Fruit fly (Drosophila melanogaster) whole organism, embryonic: ENCODE results near the gene cni.
A peak's percentile ranks its signal among the peaks of the same experiment; 100 is the strongest.

Source experiments
- ATbp ChIP-seq: fragments of 200-800 bp; sonication (Bioruptor generic); optimal IDR thresholded peaks from 2 replicates; lab custom pipeline; 2017; ENCODE audit warnings: missing biosample characterization, mild to moderate bottlenecking, missing genetic modification characterization, missing genetic modification reagents
- Atf3 ChIP-seq: fragments of 200-800 bp; sonication (Bioruptor generic); optimal IDR thresholded peaks from 3 replicates; lab custom pipeline; 2016; ENCODE audit warnings: missing biosample characterization, missing genetic modification characterization
- CG12155 ChIP-seq: fragments of 200-800 bp; sonication (Bioruptor generic); optimal IDR thresholded peaks from 3 replicates; lab custom pipeline; 2016; ENCODE audit warnings: missing biosample characterization, missing genetic modification characterization
- CG12659 ChIP-seq: fragments of 200-800 bp; sonication (Bioruptor generic); optimal IDR thresholded peaks from 3 replicates; lab custom pipeline; 2017; ENCODE audit warnings: mild to moderate bottlenecking, missing biosample characterization, missing genetic modification reagents, missing genetic modification characterization
- CG12769 ChIP-seq: fragments of 200-800 bp; sonication (Bioruptor generic); optimal IDR thresholded peaks from 2 replicates; lab custom pipeline; 2019; ENCODE audit warnings: missing biosample characterization, mild to moderate bottlenecking, missing genetic modification characterization, moderate library complexity
- CG13424 ChIP-seq: fragments of 200-800 bp; sonication (Bioruptor generic); optimal IDR thresholded peaks from 2 replicates; lab custom pipeline; 2019; ENCODE audit warnings: missing biosample characterization, mild to moderate bottlenecking, missing genetic modification characterization, moderate library complexity
- CG13624 ChIP-seq: fragments of 200-800 bp; sonication (Bioruptor generic); optimal IDR thresholded peaks from 2 replicates; lab custom pipeline; 2016; ENCODE audit warnings: missing biosample characterization, missing genetic modification characterization
- CG15073 ChIP-seq: fragments of 200-800 bp; sonication (Bioruptor generic); optimal IDR thresholded peaks from 2 replicates; lab custom pipeline; 2016; ENCODE audit warnings: missing biosample characterization, missing genetic modification characterization
- CG15269 ChIP-seq: fragments of 200-800 bp; sonication (Bioruptor generic); optimal IDR thresholded peaks from 2 replicates; lab custom pipeline; 2018; ENCODE audit warnings: missing biosample characterization, mild to moderate bottlenecking, missing genetic modification characterization, moderate library complexity
- CG15601 ChIP-seq: fragments of 200-800 bp; sonication (Bioruptor generic); optimal IDR thresholded peaks from 3 replicates; lab custom pipeline; 2019; ENCODE audit warnings: missing biosample characterization, mild to moderate bottlenecking, missing genetic modification characterization, moderate library complexity
- CG1647 ChIP-seq: fragments of 200-800 bp; sonication (Bioruptor generic); optimal IDR thresholded peaks from 3 replicates; lab custom pipeline; 2016; ENCODE audit warnings: missing biosample characterization, missing genetic modification characterization
- CG16863 ChIP-seq: fragments of 200-800 bp; sonication (Bioruptor generic); optimal IDR thresholded peaks from 3 replicates; lab custom pipeline; 2016; ENCODE audit warnings: missing biosample characterization, missing genetic modification characterization
- CG2712 ChIP-seq: fragments of 200-800 bp; optimal IDR thresholded peaks from 3 replicates; lab custom pipeline; 2019; ENCODE audit warnings: missing biosample characterization, mild to moderate bottlenecking, missing genetic modification characterization, moderate library complexity
- CG30403 ChIP-seq: fragments of 200-800 bp; sonication (Bioruptor generic); optimal IDR thresholded peaks from 3 replicates; lab custom pipeline; 2016; ENCODE audit warnings: missing biosample characterization, missing genetic modification characterization
- CG3163 ChIP-seq: fragments of 200-800 bp; sonication (Bioruptor generic); optimal IDR thresholded peaks from 3 replicates; lab custom pipeline; 2016; ENCODE audit warnings: missing biosample characterization, missing genetic modification characterization
- CG5180 ChIP-seq: fragments of 200-800 bp; sonication (Bioruptor generic); optimal IDR thresholded peaks from 3 replicates; lab custom pipeline; 2017; ENCODE audit warnings: missing biosample characterization, missing genetic modification characterization, mild to moderate bottlenecking, moderate library complexity, missing genetic modification reagents
- CG7556 ChIP-seq: fragments of 200-800 bp; sonication (Bioruptor generic); optimal IDR thresholded peaks from 2 replicates; lab custom pipeline; 2017; ENCODE audit warnings: missing biosample characterization, mild to moderate bottlenecking, missing genetic modification characterization
- CG8281 ChIP-seq: fragments of 200-800 bp; sonication (Bioruptor generic); optimal IDR thresholded peaks from 2 replicates; lab custom pipeline; 2018; ENCODE audit warnings: missing biosample characterization, mild to moderate bottlenecking, missing genetic modification characterization, moderate library complexity
- CG8388 ChIP-seq: fragments of 200-800 bp; sonication (Bioruptor generic); optimal IDR thresholded peaks from 2 replicates; lab custom pipeline; 2019; ENCODE audit warnings: missing biosample characterization, mild to moderate bottlenecking, missing genetic modification characterization, moderate library complexity
- CG9727 ChIP-seq: fragments of 200-800 bp; sonication (Bioruptor generic); optimal IDR thresholded peaks from 3 replicates; lab custom pipeline; 2017; ENCODE audit warnings: missing biosample characterization, mild to moderate bottlenecking, missing genetic modification characterization
- Camta ChIP-seq: fragments of 200-800 bp; sonication (Bioruptor generic); optimal IDR thresholded peaks from 2 replicates; lab custom pipeline; 2016; ENCODE audit warnings: missing biosample characterization, missing genetic modification characterization
- Chrac-16 ChIP-seq: fragments of 200-800 bp; sonication (Bioruptor generic); optimal IDR thresholded peaks from 3 replicates; lab custom pipeline; 2016; ENCODE audit warnings: missing biosample characterization, missing genetic modification characterization
- Deaf1 ChIP-seq: fragments of 200-800 bp; optimal IDR thresholded peaks from 3 replicates; lab custom pipeline; 2019; ENCODE audit warnings: missing biosample characterization, mild to moderate bottlenecking, missing genetic modification characterization, moderate library complexity
- Dfd ChIP-seq, 2 experiments: fragments of >200 bp; optimal IDR thresholded peaks; 2 replicates each; lab custom pipeline; 2017; ENCODE audit warnings: missing biosample characterization in 2 of 2, missing genetic modification characterization in 2 of 2
- Eip74EF ChIP-seq, 2 experiments: fragments of 200-800 bp in 1 of 2; fragments of >200 bp in 1 of 2; sonication (Bioruptor generic) in 1 of 2; optimal IDR thresholded peaks; 2 replicates each; lab custom pipeline; 2017 to 2019; ENCODE audit warnings: missing biosample characterization in 2 of 2, missing genetic modification characterization in 2 of 2, mild to moderate bottlenecking in 1 of 2, moderate library complexity in 1 of 2
- Hand ChIP-seq: fragments of 200-800 bp; sonication (Bioruptor generic); optimal IDR thresholded peaks from 2 replicates; lab custom pipeline; 2017; ENCODE audit warnings: mild to moderate bottlenecking, missing biosample characterization, missing genetic modification reagents, missing genetic modification characterization
- Hr51 ChIP-seq, 2 experiments: fragments of 200-800 bp; sonication (Bioruptor generic); optimal IDR thresholded peaks; 2 replicates in 1 of 2; 3 replicates in 1 of 2; lab custom pipeline; 2016 to 2018; ENCODE audit warnings: missing biosample characterization in 2 of 2, missing genetic modification characterization in 2 of 2, mild to moderate bottlenecking in 1 of 2, moderate library complexity in 1 of 2
- Med ChIP-seq: fragments of 200-800 bp; sonication (Bioruptor generic); peaks from one replicate; lab custom pipeline; 2016; ENCODE audit warnings: missing biosample characterization, missing genetic modification characterization, mild to moderate bottlenecking, inconsistent platforms, moderate library complexity
- NC2α ChIP-seq: fragments of 200-800 bp; sonication (Bioruptor generic); optimal IDR thresholded peaks from 2 replicates; lab custom pipeline; 2016; ENCODE audit warnings: missing biosample characterization, missing genetic modification characterization
- NfI ChIP-seq: fragments of 200-800 bp; sonication (Bioruptor generic); optimal IDR thresholded peaks from 3 replicates; lab custom pipeline; 2018; ENCODE audit warnings: missing biosample characterization, mild to moderate bottlenecking, missing genetic modification characterization, moderate library complexity
- Sox102F ChIP-seq: fragments of 200-800 bp; sonication (Bioruptor generic); optimal IDR thresholded peaks from 2 replicates; lab custom pipeline; 2018; ENCODE audit warnings: missing biosample characterization, mild to moderate bottlenecking, missing genetic modification characterization, moderate library complexity
- abd-A ChIP-seq: fragments of 200-800 bp; sonication (Bioruptor generic); optimal IDR thresholded peaks from 3 replicates; lab custom pipeline; 2019; ENCODE audit warnings: missing biosample characterization, mild to moderate bottlenecking, missing genetic modification characterization, moderate library complexity
- ac ChIP-seq: fragments of 200-800 bp; sonication (Bioruptor generic); optimal IDR thresholded peaks from 3 replicates; lab custom pipeline; 2017; ENCODE audit warnings: missing biosample characterization, mild to moderate bottlenecking, missing genetic modification characterization
- bcd ChIP-seq: fragments of 200-800 bp; sonication (Bioruptor generic); optimal IDR thresholded peaks from 2 replicates; lab custom pipeline; 2017; ENCODE audit warnings: missing biosample characterization, mild to moderate bottlenecking, missing genetic modification characterization
- fd96Cb ChIP-seq: fragments of 200-800 bp; sonication (Bioruptor generic); optimal IDR thresholded peaks from 2 replicates; lab custom pipeline; 2018; ENCODE audit warnings: missing biosample characterization, mild to moderate bottlenecking, missing genetic modification characterization, moderate library complexity
- ftz-f1 ChIP-seq: fragments of 200-800 bp; sonication (Bioruptor generic); optimal IDR thresholded peaks from 2 replicates; lab custom pipeline; 2016; ENCODE audit warnings: missing biosample characterization, missing genetic modification characterization
- grau ChIP-seq: fragments of 200-800 bp; optimal IDR thresholded peaks from 3 replicates; lab custom pipeline; 2019; ENCODE audit warnings: missing biosample characterization, mild to moderate bottlenecking, missing genetic modification characterization, moderate library complexity
- gro ChIP-seq: fragments of 200-800 bp; sonication (Bioruptor generic); optimal IDR thresholded peaks from 2 replicates; lab custom pipeline; 2016; ENCODE audit warnings: missing biosample characterization, missing genetic modification characterization
- insv ChIP-seq, 2 experiments: fragments of 200-800 bp; sonication (Bioruptor generic); optimal IDR thresholded peaks; 3 replicates each; lab custom pipeline; 2016 to 2018; ENCODE audit warnings: missing biosample characterization in 2 of 2, missing genetic modification characterization in 2 of 2
- mam ChIP-seq: fragments of 200-800 bp; sonication (Bioruptor generic); optimal IDR thresholded peaks from 3 replicates; lab custom pipeline; 2016; ENCODE audit warnings: missing biosample characterization, missing genetic modification characterization
- nerfin-1 ChIP-seq: fragments of 200-800 bp; sonication (Bioruptor generic); optimal IDR thresholded peaks from 3 replicates; lab custom pipeline; 2019; ENCODE audit warnings: missing biosample characterization, mild to moderate bottlenecking, missing genetic modification characterization, moderate library complexity
- odd ChIP-seq: fragments of 200-800 bp; sonication (Bioruptor generic); optimal IDR thresholded peaks from 2 replicates; lab custom pipeline; 2017; ENCODE audit warnings: missing biosample characterization, mild to moderate bottlenecking, missing genetic modification characterization
- org-1 ChIP-seq: fragments of 200-800 bp; sonication (Bioruptor generic); optimal IDR thresholded peaks from 2 replicates; lab custom pipeline; 2017; ENCODE audit warnings: missing biosample characterization, missing genetic modification characterization
- pfk ChIP-seq: fragments of 200-800 bp; sonication (Bioruptor generic); optimal IDR thresholded peaks from 2 replicates; lab custom pipeline; 2018; ENCODE audit warnings: missing biosample characterization, mild to moderate bottlenecking, missing genetic modification characterization, moderate library complexity
- tio ChIP-seq: fragments of 200-800 bp; sonication (Bioruptor generic); optimal IDR thresholded peaks from 2 replicates; lab custom pipeline; 2017; ENCODE audit warnings: missing biosample characterization, missing genetic modification characterization, inconsistent platforms
- ttk ChIP-seq: fragments of 200-800 bp; sonication (Bioruptor generic); IDR thresholded peaks from 2 replicates; pipeline ENCODE4 v2.1.2; 2022; ENCODE audit warnings: missing biosample characterization, missing genetic modification characterization
- vvl ChIP-seq: fragments of 200-800 bp; sonication (Bioruptor generic); IDR thresholded peaks from 2 replicates; pipeline ENCODE4 v1.3.6; 2022; ENCODE audit warnings: missing biosample characterization, missing genetic modification characterization

cni gene

DNA sequence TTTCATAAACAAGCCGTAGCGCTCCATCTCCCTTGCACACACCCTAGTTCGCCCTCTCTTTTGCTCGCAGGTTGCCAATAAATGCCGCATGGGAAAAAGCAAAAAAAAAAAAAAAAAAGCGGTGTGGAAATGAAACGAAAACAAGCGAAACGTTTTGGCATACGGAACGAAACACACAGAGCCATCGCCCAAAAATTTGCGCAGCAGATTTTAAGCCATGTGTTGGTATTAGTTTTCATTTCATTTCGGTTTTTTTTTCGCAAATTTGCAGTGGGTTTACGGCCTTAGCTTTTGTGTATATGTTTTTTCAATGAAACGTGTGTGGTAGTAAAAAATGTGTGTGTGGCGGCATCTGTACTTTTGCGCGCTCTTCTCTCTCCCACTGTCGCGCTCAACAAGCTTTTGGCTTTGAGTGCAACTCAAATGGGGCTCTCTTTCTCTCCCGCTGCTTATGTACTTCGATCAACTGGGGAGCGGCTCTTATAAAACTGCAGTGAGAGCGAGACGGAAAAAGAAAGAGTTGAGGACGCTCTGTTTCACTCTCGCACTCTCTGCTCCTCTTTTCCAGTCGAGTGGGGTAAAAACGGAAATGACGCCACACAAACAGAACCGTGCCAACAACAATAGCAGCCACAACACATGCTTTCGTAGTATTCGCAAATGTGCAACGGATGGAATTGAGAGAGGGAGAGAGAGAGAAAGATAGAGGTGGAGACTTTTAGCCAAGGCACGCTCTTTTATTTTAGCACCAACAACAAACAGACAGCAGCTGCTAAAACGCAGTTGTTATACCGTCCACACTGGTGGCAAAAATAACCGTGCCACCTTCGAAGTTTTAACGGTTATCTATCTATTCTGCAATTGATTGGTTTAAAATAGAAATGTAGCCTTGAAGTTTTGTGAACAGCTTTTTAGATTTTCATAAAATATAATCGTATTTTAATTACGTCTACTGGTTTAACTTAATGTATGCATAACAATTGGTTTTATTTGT is 25.9 kb downstream of the cni start (continued):
- TF ChIP-seq fd96Cb (peak; percentile 24), grau (peak; percentile 45), Hand (GFP tag; lab: Kevin White, UChicago) (peak; percentile 48), NfI (peak; percentile 42), ftz-f1 (GFP tag; lab: Kevin White, UChicago) (peak; percentile 31), Atf3 (GFP tag; lab: Kevin White, UChicago) (no peak), Dfd (GFP tag; optimal IDR thresholded peaks at IDR 0.05; lab: Kevin White, UChicago) (no peak), tio (GFP tag; lab: Kevin White, UChicago) (peak; percentile 26), CG9727 (peak; percentile 45), CG5180 (peak; percentile 27), CG8388 (GFP tag; lab: Kevin White, UChicago) (peak; percentile 54), Eip74EF (GFP tag; optimal IDR thresholded peaks at IDR 0.05; lab: Kevin White, UChicago) (peak in 1 of 2 experiments; percentile 29), bcd (GFP tag; lab: Kevin White, UChicago) (peak; percentile 23), Hr51 (GFP tag; optimal IDR thresholded peaks at IDR 0.05; lab: Kevin White, UChicago) (peak; percentile 10 to 72), CG30403 (GFP tag; lab: Kevin White, UChicago) (peak; percentile 29), Deaf1 (tag; lab: Kevin White, UChicago) (peak; percentile 15), NC2α (no peak), CG15601 (tag; lab: Kevin White, UChicago) (peak; percentile 0), pfk (GFP tag; lab: Kevin White, UChicago) (peak; percentile 99), gro (GFP tag; lab: Kevin White, UChicago) (peak; percentile 3), CG1647 (GFP tag; lab: Kevin White, UChicago) (peak; percentile 0), CG13424 (peak; percentile 29), Camta (GFP tag; lab: Kevin White, UChicago) (peak; percentile 34), mam (GFP tag; lab: Kevin White, UChicago) (peak; percentile 50), CG15073 (GFP tag; lab: Kevin White, UChicago) (peak; percentile 97), CG2712 (tag; lab: Kevin White, UChicago) (peak; percentile 33), insv (GFP tag; optimal IDR thresholded peaks at IDR 0.05; lab: Kevin White, UChicago) (no peak), Chrac-16 (GFP tag; lab: Kevin White, UChicago) (peak; percentile 33), CG16863 (peak; percentile 5), Med (peak; percentile 82), CG12659 (GFP tag; lab: Kevin White, UChicago) (peak; percentile 47), CG8281 (tag; lab: Kevin White, UChicago) (peak; percentile 40), abd-A (tag; lab: Kevin White, UChicago) (peak; percentile 54), ATbp (GFP tag; lab: Kevin White, UChicago) (peak; percentile 52), odd (GFP tag; lab: Kevin White, UChicago) (peak; percentile 56), CG13624 (peak; percentile 76), nerfin-1 (peak; percentile 75), ac (GFP tag; lab: Kevin White, UChicago) (peak; percentile 9), Sox102F (peak; percentile 54), org-1 (peak; percentile 52), CG12769 (tag; lab: Kevin White, UChicago) (peak; percentile 79), CG15269 (tag; lab: Kevin White, UChicago) (peak; percentile 77), CG12155 (GFP tag; lab: Kevin White, UChicago) (peak; percentile 34), vvl (no peak), CG7556 (peak; percentile 13), ttk (no peak), CG3163 (GFP tag; lab: Kevin White, UChicago) (peak; percentile 78)
